Fruit fly (Drosophila melanogaster) whole organism, embryonic: ENCODE data around the gene Esyt2.

Source experiments
- Ada2b ChIP-seq: fragments of 200-800 bp; sonication (Bioruptor generic); IDR thresholded peaks from 2 replicates; pipeline ENCODE4 v1.3.6; 2022; ENCODE audit warnings: missing biosample characterization, missing genetic modification characterization
- BtbVII ChIP-seq: fragments of 200-800 bp; sonication (Bioruptor generic); optimal IDR thresholded peaks from 3 replicates; lab custom pipeline; 2017; ENCODE audit warnings: missing biosample characterization, mild to moderate bottlenecking, missing genetic modification characterization
- CG11504 ChIP-seq: fragments of 200-800 bp; sonication (Bioruptor generic); optimal IDR thresholded peaks from 3 replicates; lab custom pipeline; 2019; ENCODE audit warnings: missing biosample characterization, mild to moderate bottlenecking, missing genetic modification characterization, moderate library complexity
- CG11695 ChIP-seq: fragments of 200-800 bp; sonication (Bioruptor generic); IDR thresholded peaks from 3 replicates; pipeline ENCODE4 v1.3.6; 2022; ENCODE audit warnings: missing biosample characterization, missing genetic modification characterization
- CG1233 ChIP-seq: fragments of 200-800 bp; sonication (Bioruptor generic); optimal IDR thresholded peaks from 4 replicates; lab custom pipeline; 2018; ENCODE audit warnings: missing biosample characterization, mild to moderate bottlenecking, missing genetic modification characterization
- CG12769 ChIP-seq: fragments of 200-800 bp; sonication (Bioruptor generic); optimal IDR thresholded peaks from 2 replicates; lab custom pipeline; 2019; ENCODE audit warnings: missing biosample characterization, mild to moderate bottlenecking, missing genetic modification characterization, moderate library complexity
- CG13123 ChIP-seq: fragments of 200-800 bp; sonication (Bioruptor generic); optimal IDR thresholded peaks from 2 replicates; lab custom pipeline; 2016; ENCODE audit warnings: missing biosample characterization, missing genetic modification characterization
- CG13296 ChIP-seq: fragments of 200-800 bp; sonication (Bioruptor generic); optimal IDR thresholded peaks from 3 replicates; lab custom pipeline; 2018; ENCODE audit warnings: missing biosample characterization, mild to moderate bottlenecking, missing genetic modification characterization
- CG14710 ChIP-seq: fragments of 200-800 bp; sonication (Bioruptor generic); optimal IDR thresholded peaks from 3 replicates; lab custom pipeline; 2019; ENCODE audit warnings: missing biosample characterization, mild to moderate bottlenecking, missing genetic modification characterization, moderate library complexity
- CG1529 ChIP-seq: fragments of 200-800 bp; sonication (Bioruptor generic); optimal IDR thresholded peaks from 3 replicates; lab custom pipeline; 2018; ENCODE audit warnings: missing biosample characterization, missing genetic modification characterization
- CG16815 ChIP-seq: fragments of 200-800 bp; sonication (Bioruptor generic); optimal IDR thresholded peaks from 3 replicates; lab custom pipeline; 2017; ENCODE audit warnings: missing biosample characterization, mild to moderate bottlenecking, missing genetic modification characterization
- CG17186 ChIP-seq: fragments of 200-800 bp; sonication (Bioruptor generic); optimal IDR thresholded peaks from 3 replicates; lab custom pipeline; 2017; ENCODE audit warnings: missing biosample characterization, missing genetic modification reagents, missing genetic modification characterization
- CG17829 ChIP-seq: fragments of 200-800 bp; optimal IDR thresholded peaks from 2 replicates; lab custom pipeline; 2019; ENCODE audit warnings: missing biosample characterization, mild to moderate bottlenecking, missing genetic modification characterization, moderate library complexity
- CG1832 ChIP-seq: fragments of 200-800 bp; sonication (Bioruptor generic); optimal IDR thresholded peaks from 2 replicates; lab custom pipeline; 2017; ENCODE audit warnings: missing biosample characterization, mild to moderate bottlenecking, missing genetic modification characterization, inconsistent platforms
- CG34422 ChIP-seq: fragments of 200-800 bp; sonication (Bioruptor generic); IDR thresholded peaks from 3 replicates; pipeline ENCODE4 v1.3.6; 2022; ENCODE audit warnings: missing biosample characterization, missing genetic modification characterization
- CG3838 ChIP-seq: fragments of 200-800 bp; sonication (Bioruptor generic); optimal IDR thresholded peaks from 3 replicates; lab custom pipeline; 2016; ENCODE audit warnings: missing biosample characterization, missing genetic modification characterization
- CG3995 ChIP-seq: fragments of 200-800 bp; sonication (Bioruptor generic); optimal IDR thresholded peaks from 3 replicates; lab custom pipeline; 2016; ENCODE audit warnings: missing biosample characterization, missing genetic modification characterization
- CG4328 ChIP-seq: fragments of 200-800 bp; sonication (Bioruptor generic); optimal IDR thresholded peaks from 3 replicates; lab custom pipeline; 2017; ENCODE audit warnings: missing biosample characterization, missing genetic modification reagents, missing genetic modification characterization
- CG4617 ChIP-seq: fragments of 200-800 bp; sonication (Bioruptor generic); optimal IDR thresholded peaks from 3 replicates; lab custom pipeline; 2016; ENCODE audit warnings: missing biosample characterization, missing genetic modification characterization, borderline replicate concordance
- CG6683 ChIP-seq: fragments of 200-800 bp; sonication (Bioruptor generic); optimal IDR thresholded peaks from 2 replicates; lab custom pipeline; 2017; ENCODE audit warnings: missing biosample characterization, mild to moderate bottlenecking, missing genetic modification characterization, missing genetic modification reagents
- CG6765 ChIP-seq: fragments of 200-800 bp; sonication (Bioruptor generic); optimal IDR thresholded peaks from 3 replicates; lab custom pipeline; 2017; ENCODE audit warnings: missing biosample characterization, mild to moderate bottlenecking, missing genetic modification characterization
- CG8089 ChIP-seq: fragments of 200-800 bp; sonication (Bioruptor generic); optimal IDR thresholded peaks from 3 replicates; lab custom pipeline; 2016; ENCODE audit warnings: missing biosample characterization, missing genetic modification characterization
- CrebB ChIP-seq: fragments of 200-800 bp; sonication (Bioruptor generic); optimal IDR thresholded peaks from 3 replicates; lab custom pipeline; 2018; ENCODE audit warnings: missing biosample characterization, mild to moderate bottlenecking, missing genetic modification characterization
- Dad ChIP-seq: fragments of 200-800 bp; sonication (Bioruptor generic); optimal IDR thresholded peaks from 3 replicates; lab custom pipeline; 2016; ENCODE audit warnings: missing biosample characterization, missing genetic modification characterization
- Dfd ChIP-seq, 2 experiments: fragments of >200 bp; optimal IDR thresholded peaks; 2 replicates each; lab custom pipeline; 2017; ENCODE audit warnings: missing biosample characterization in 2 of 2, missing genetic modification characterization in 2 of 2
- Doc3 ChIP-seq: fragments of 200-800 bp; sonication (Bioruptor generic); IDR thresholded peaks from 3 replicates; pipeline ENCODE4 v1.3.6; 2022; ENCODE audit warnings: missing biosample characterization, missing genetic modification characterization; ENCODE audit not compliant: partially characterized antibody
- E2f1 ChIP-seq: fragments of 200-800 bp; sonication (Bioruptor generic); IDR thresholded peaks from 2 replicates; pipeline ENCODE4 v1.3.6; 2022; ENCODE audit warnings: missing biosample characterization, missing genetic modification characterization
- Eip74EF ChIP-seq, 2 experiments: fragments of 200-800 bp in 1 of 2; fragments of >200 bp in 1 of 2; sonication (Bioruptor generic) in 1 of 2; optimal IDR thresholded peaks; 2 replicates each; lab custom pipeline; 2017 to 2019; ENCODE audit warnings: missing biosample characterization in 2 of 2, missing genetic modification characterization in 2 of 2, mild to moderate bottlenecking in 1 of 2, moderate library complexity in 1 of 2
- Fer1 ChIP-seq: fragments of 200-800 bp; sonication (Bioruptor generic); optimal IDR thresholded peaks from 2 replicates; lab custom pipeline; 2017; ENCODE audit warnings: missing biosample characterization, mild to moderate bottlenecking, missing genetic modification characterization
- HLH3B ChIP-seq: fragments of 200-800 bp; sonication (Bioruptor generic); IDR thresholded peaks from 2 replicates; pipeline ENCODE4 v1.3.6; 2022; ENCODE audit warnings: missing biosample characterization, missing genetic modification characterization
- HLH54F ChIP-seq: fragments of 200-800 bp; sonication (Bioruptor generic); optimal IDR thresholded peaks from 3 replicates; lab custom pipeline; 2016; ENCODE audit warnings: missing biosample characterization, missing genetic modification characterization
- Meics ChIP-seq: fragments of 200-800 bp; sonication (Bioruptor generic); optimal IDR thresholded peaks from 2 replicates; lab custom pipeline; 2017; ENCODE audit warnings: missing biosample characterization, mild to moderate bottlenecking, missing genetic modification characterization
- NfI ChIP-seq: fragments of 200-800 bp; sonication (Bioruptor generic); optimal IDR thresholded peaks from 3 replicates; lab custom pipeline; 2018; ENCODE audit warnings: missing biosample characterization, mild to moderate bottlenecking, missing genetic modification characterization, moderate library complexity
- Ptx1 ChIP-seq: fragments of 200-800 bp; sonication (Bioruptor generic); IDR thresholded peaks from 2 replicates; pipeline ENCODE4 v1.3.6; 2022; ENCODE audit warnings: missing biosample characterization, missing genetic modification characterization
- Rx ChIP-seq: fragments of 200-800 bp; sonication (Bioruptor generic); IDR thresholded peaks from 2 replicates; pipeline ENCODE4 v1.3.6; 2022; ENCODE audit warnings: missing biosample characterization, missing genetic modification characterization
- Sox102F ChIP-seq: fragments of 200-800 bp; sonication (Bioruptor generic); optimal IDR thresholded peaks from 2 replicates; lab custom pipeline; 2018; ENCODE audit warnings: missing biosample characterization, mild to moderate bottlenecking, missing genetic modification characterization, moderate library complexity
- bcd ChIP-seq: fragments of 200-800 bp; sonication (Bioruptor generic); optimal IDR thresholded peaks from 2 replicates; lab custom pipeline; 2017; ENCODE audit warnings: missing biosample characterization, mild to moderate bottlenecking, missing genetic modification characterization
- bsh ChIP-seq, 2 experiments: fragments of 200-800 bp; sonication (Bioruptor generic); optimal IDR thresholded peaks; 2 replicates each; lab custom pipeline; 2017 to 2018; ENCODE audit warnings: mild to moderate bottlenecking in 2 of 2, missing biosample characterization in 2 of 2, missing genetic modification characterization in 2 of 2, moderate library complexity in 1 of 2
- dmrt99B ChIP-seq: fragments of 200-800 bp; sonication (Bioruptor generic); optimal IDR thresholded peaks from 2 replicates; lab custom pipeline; 2018; ENCODE audit warnings: missing biosample characterization, mild to moderate bottlenecking, missing genetic modification characterization, moderate library complexity
- eve ChIP-seq, 2 experiments: fragments of >200 bp; optimal IDR thresholded peaks; 2 replicates each; lab custom pipeline; 2017; ENCODE audit warnings: missing biosample characterization in 2 of 2, missing genetic modification characterization in 2 of 2
- kah ChIP-seq: fragments of 200-800 bp; sonication (Bioruptor generic); optimal IDR thresholded peaks from 2 replicates; lab custom pipeline; 2018; ENCODE audit warnings: missing biosample characterization, mild to moderate bottlenecking, missing genetic modification characterization
- lab ChIP-seq: fragments of 200-800 bp; sonication (Bioruptor generic); optimal IDR thresholded peaks from 3 replicates; lab custom pipeline; 2017; ENCODE audit warnings: missing biosample characterization, missing genetic modification characterization, mild to moderate bottlenecking, moderate library complexity, missing genetic modification reagents
- luna ChIP-seq: fragments of 200-800 bp; sonication (Bioruptor generic); optimal IDR thresholded peaks from 2 replicates; lab custom pipeline; 2016; ENCODE audit warnings: missing biosample characterization, missing genetic modification characterization
- odd ChIP-seq: fragments of 200-800 bp; sonication (Bioruptor generic); optimal IDR thresholded peaks from 2 replicates; lab custom pipeline; 2017; ENCODE audit warnings: missing biosample characterization, mild to moderate bottlenecking, missing genetic modification characterization
- prd ChIP-seq, 3 experiments: fragments of >200 bp in 2 of 3; fragments of 200-800 bp in 1 of 3; sonication (Bioruptor generic) in 1 of 3; optimal IDR thresholded peaks in 2 of 3; IDR thresholded peaks in 1 of 3; 2 replicates in 2 of 3; 3 replicates in 1 of 3; pipeline versions ENCODE4 v1.3.6 to Lab custom; 2017 to 2022; ENCODE audit warnings: missing biosample characterization in 1 of 3, missing genetic modification characterization in 1 of 3
- repo ChIP-seq: fragments of 200-800 bp; sonication (Bioruptor generic); optimal IDR thresholded peaks from 2 replicates; lab custom pipeline; 2016; ENCODE audit warnings: missing biosample characterization, missing genetic modification characterization
- run ChIP-seq: fragments of 200-800 bp; sonication (Bioruptor generic); optimal IDR thresholded peaks from 3 replicates; lab custom pipeline; 2018; ENCODE audit warnings: missing biosample characterization, mild to moderate bottlenecking, missing genetic modification characterization
- tap ChIP-seq: fragments of 200-800 bp; optimal IDR thresholded peaks from 3 replicates; lab custom pipeline; 2019; ENCODE audit warnings: missing biosample characterization, mild to moderate bottlenecking, missing genetic modification characterization, moderate library complexity
- unpg ChIP-seq: fragments of 200-800 bp; sonication (Bioruptor generic); optimal IDR thresholded peaks from 3 replicates; lab custom pipeline; 2018; ENCODE audit warnings: missing biosample characterization, mild to moderate bottlenecking, missing genetic modification characterization, moderate library complexity

Esyt2 gene

dm6 chr3R:24574123-24574522 is 29.6 kb downstream of the Esyt2 start (continued):
- TF ChIP-seq Ada2b (0 out of 2 replicates have a peak, but pooled peaks have one; percentile 20), unpg (peak; percentile 64), CG6683 (peak; percentile 62), lab (GFP tag; lab: Kevin White, UChicago) (peak; percentile 83), odd (peak; percentile 2), Sox102F (GFP tag; lab: Kevin White, UChicago) (peak; percentile 49), CG1529 (GFP tag; lab: Kevin White, UChicago) (no peak), Meics (GFP tag; lab: Kevin White, UChicago) (peak; percentile 84), repo (GFP tag; lab: Kevin White, UChicago) (no peak), CG13296 (GFP tag; lab: Kevin White, UChicago) (peak; percentile 81), luna (GFP tag; lab: Kevin White, UChicago) (no peak), CrebB (no peak), CG8089 (no peak), CG17186 (GFP tag; lab: Kevin White, UChicago) (no peak), prd (optimal IDR thresholded peaks at IDR 0.05; lab: Kevin White, UChicago) (no peak), prd (GFP tag; IDR thresholded peaks at IDR 0.05; lab: Robert Waterston, UW) (peak; percentile 36; the same call in 1 of the 3 replicates), bsh (GFP tag; optimal IDR thresholded peaks at IDR 0.05; lab: Kevin White, UChicago) (peak in 1 of 2 experiments; percentile 17), CG11504 (tag; lab: Kevin White, UChicago) (peak; percentile 75), dmrt99B (tag; lab: Kevin White, UChicago) (peak; percentile 64), Eip74EF (GFP tag; optimal IDR thresholded peaks at IDR 0.05; lab: Kevin White, UChicago) (peak in 1 of 2 experiments; percentile 42), Fer1 (peak; percentile 88), CG16815 (GFP tag; lab: Kevin White, UChicago) (peak; percentile 22), CG11695 (peak; percentile 71), Ptx1 (GFP tag; lab: Robert Waterston, UW) (peak; percentile 40; the same call in 1 of the 2 replicates), CG4328 (peak; percentile 5), HLH3B (GFP tag; lab: Robert Waterston, UW) (no peak), CG34422 (GFP tag; lab: Robert Waterston, UW) (no peak), CG1832 (GFP tag; lab: Kevin White, UChicago) (no peak), Dfd (GFP tag; optimal IDR thresholded peaks at IDR 0.05; lab: Kevin White, UChicago) (no peak), NfI (GFP tag; lab: Kevin White, UChicago) (peak; percentile 55), CG4617 (no peak), CG12769 (peak; percentile 1), HLH54F (GFP tag; lab: Kevin White, UChicago) (no peak), Dad (GFP tag; lab: Kevin White, UChicago) (no peak), bcd (GFP tag; lab: Kevin White, UChicago) (peak; percentile 53), Rx (no peak), CG17829 (tag; lab: Kevin White, UChicago) (peak; percentile 27), kah (GFP tag; lab: Kevin White, UChicago) (no peak), CG3995 (GFP tag; lab: Kevin White, UChicago) (no peak), CG3838 (peak; percentile 12), run (peak; percentile 17), CG1233 (peak; percentile 43), eve (GFP tag; optimal IDR thresholded peaks at IDR 0.05; lab: Kevin White, UChicago) (peak in 1 of 2 experiments; percentile 43), Doc3 (GFP tag; lab: Robert Waterston, UW) (no peak), tap (peak; percentile 5), E2f1 (GFP tag; lab: Robert Waterston, UW) (peak; percentile 51; the same call in 1 of the 2 replicates), CG6765 (peak; percentile 78), CG13123 (GFP tag; lab: Kevin White, UChicago) (no peak), BtbVII (GFP tag; lab: Kevin White, UChicago) (peak; percentile 79), CG14710 (peak; percentile 20)
